Fruit fly (Drosophila melanogaster) Kc167 (cell line): ENCODE measurements around the gene PRL-1.

Experiments
- Myc ChIP-seq: fragments of >200 bp; optimal IDR thresholded peaks from 2 replicates; lab custom pipeline; 2017; ENCODE audit warnings: missing external identifiers
- Sin3A ChIP-seq: fragments of >200 bp; optimal IDR thresholded peaks from 2 replicates; lab custom pipeline; 2018; ENCODE audit warnings: missing external identifiers
- h ChIP-seq: fragments of >200 bp; optimal IDR thresholded peaks from 3 replicates; lab custom pipeline; 2018; ENCODE audit warnings: missing external identifiers
- insv ChIP-seq: fragments of >200 bp; optimal IDR thresholded peaks from 3 replicates; lab custom pipeline; 2018; ENCODE audit warnings: missing external identifiers
- psq ChIP-seq: fragments of >200 bp; optimal IDR thresholded peaks from 2 replicates; lab custom pipeline; 2017; ENCODE audit warnings: missing external identifiers
- ttk ChIP-seq: sonication (Bioruptor generic); optimal IDR thresholded peaks from 2 replicates; lab custom pipeline; 2017; ENCODE audit warnings: missing external identifiers

PRL-1 gene

DNA sequence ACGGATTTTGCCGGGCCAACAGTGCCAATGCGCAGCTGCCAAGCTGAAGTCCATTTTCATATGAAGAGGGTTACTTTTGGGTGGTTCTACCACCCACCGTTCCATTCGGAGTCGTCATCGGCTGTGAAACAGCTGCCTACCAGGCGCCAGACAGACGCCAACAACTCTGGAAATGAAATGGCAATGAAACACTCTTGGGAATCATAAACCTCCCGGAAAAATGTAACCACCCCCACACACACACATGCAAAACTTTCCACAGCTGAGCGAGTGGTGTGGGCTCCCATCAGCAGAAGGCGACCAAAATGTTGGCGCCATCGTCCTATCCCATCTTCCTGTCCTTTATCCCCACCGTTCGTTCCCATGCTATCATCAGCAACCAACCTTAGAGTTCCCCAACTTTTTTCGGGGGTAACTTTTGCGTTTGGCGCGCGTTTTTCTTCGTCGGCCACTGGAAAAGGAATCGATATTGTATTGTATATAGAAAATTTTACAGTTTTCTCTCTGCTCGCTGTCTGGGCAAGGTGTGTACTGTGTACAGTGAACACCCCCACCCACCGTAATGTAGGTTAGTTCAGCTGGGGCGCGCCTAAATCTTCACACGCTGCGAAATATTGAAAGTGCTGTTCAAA, 17.9 kb upstream of the PRL-1 start:
- no peak for TF ChIP-seq psq (lab: Kevin White, UChicago)
- TF ChIP-seq h: no peak
- TF ChIP-seq Myc (lab: Kevin White, UChicago): no peak
- no peak for TF ChIP-seq Sin3A (lab: Kevin White, UChicago)
- TF ChIP-seq insv (lab: Kevin White, UChicago): no peak
- TF ChIP-seq ttk: no peak

DNA sequence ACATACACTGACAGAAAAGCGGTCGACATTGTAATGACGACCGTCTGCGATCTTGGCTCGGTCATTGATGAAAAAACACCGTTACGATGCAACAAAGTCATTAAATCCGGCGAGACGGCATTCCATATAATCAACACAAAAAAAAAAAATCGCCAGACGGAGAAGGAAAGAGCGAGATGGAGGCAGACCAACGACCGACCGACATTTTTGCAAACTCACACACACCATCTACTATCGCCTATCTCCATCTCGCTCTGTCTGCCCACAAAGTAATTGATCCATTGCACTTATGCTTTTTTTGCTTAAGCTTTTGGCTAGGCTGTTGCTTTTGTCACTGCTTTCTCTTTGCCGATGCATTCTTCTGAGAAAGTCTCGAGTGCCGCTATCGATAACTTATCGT, 16.7 kb upstream of the PRL-1 start:
- no peak for TF ChIP-seq h
- TF ChIP-seq Myc (lab: Kevin White, UChicago): no peak
- TF ChIP-seq insv (lab: Kevin White, UChicago): no peak
- no peak for TF ChIP-seq Sin3A (lab: Kevin White, UChicago)
- no peak for TF ChIP-seq psq (lab: Kevin White, UChicago)
- TF ChIP-seq ttk: no peak

DNA sequence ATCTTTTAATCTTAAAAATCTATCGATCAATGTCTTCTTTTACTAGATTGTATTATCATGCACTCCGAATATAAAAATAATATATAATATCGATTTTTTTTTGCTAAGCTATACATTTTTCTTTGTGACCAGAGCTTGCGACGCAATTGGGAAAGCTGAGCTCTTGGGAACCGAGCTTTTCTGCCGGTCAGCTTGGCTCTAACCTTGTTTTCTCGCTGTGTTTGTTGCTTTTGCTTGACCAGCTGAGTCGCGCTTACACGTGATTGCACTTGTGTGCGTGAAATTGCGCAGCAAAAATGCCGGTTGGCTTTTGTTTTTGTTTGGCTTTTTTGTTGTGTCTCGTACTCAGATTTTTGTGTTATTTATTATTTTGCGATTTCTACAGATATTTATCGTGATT, 16.0 kb upstream of the PRL-1 start:
- no peak for TF ChIP-seq Sin3A (lab: Kevin White, UChicago)
- TF ChIP-seq insv (lab: Kevin White, UChicago): no peak
- TF ChIP-seq h: no peak
- no peak for TF ChIP-seq psq (lab: Kevin White, UChicago)

DNA sequence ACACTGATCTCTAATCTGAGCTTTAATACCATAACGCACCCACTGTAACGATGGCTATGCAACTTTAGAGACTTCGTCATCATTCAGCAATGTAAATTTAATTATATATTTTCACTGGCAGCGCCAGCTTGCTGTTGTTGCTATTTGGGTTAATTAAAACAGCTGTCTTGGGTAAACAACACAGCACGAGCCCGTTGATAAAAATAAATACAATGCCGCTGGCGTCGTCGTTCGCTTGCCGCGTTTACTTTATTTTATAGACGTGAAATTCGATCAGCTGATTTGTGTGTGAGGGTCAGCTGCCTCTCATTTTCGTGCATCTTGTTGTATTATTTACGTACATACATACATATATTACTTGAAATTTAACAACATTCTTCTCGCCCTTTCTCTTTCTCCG, 15.3 kb upstream of the PRL-1 start:
- no peak for TF ChIP-seq Sin3A (lab: Kevin White, UChicago)
- no peak for TF ChIP-seq h
- no peak for TF ChIP-seq Myc (lab: Kevin White, UChicago)
- TF ChIP-seq insv (lab: Kevin White, UChicago): no peak
- no peak for TF ChIP-seq psq (lab: Kevin White, UChicago)

DNA sequence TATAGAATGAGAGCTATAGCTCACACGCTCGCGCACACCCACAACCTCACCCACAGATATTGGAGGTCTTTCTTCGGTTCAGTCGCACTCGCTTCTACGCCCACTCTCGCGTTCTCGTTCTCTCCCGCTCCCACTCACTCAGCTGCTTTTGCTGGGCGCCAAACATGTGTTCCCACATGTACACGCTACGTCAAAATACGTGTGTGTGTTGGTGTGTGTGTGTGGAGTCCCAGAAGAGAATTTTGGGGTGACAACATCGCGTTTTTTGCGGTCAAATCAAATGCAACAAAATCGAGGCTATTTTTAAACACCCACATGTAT, 14.0 kb upstream of the PRL-1 start:
- TF ChIP-seq Sin3A (lab: Kevin White, UChicago): no peak
- TF ChIP-seq ttk: no peak
- no peak for TF ChIP-seq Myc (lab: Kevin White, UChicago)
- no peak for TF ChIP-seq psq (lab: Kevin White, UChicago)

DNA sequence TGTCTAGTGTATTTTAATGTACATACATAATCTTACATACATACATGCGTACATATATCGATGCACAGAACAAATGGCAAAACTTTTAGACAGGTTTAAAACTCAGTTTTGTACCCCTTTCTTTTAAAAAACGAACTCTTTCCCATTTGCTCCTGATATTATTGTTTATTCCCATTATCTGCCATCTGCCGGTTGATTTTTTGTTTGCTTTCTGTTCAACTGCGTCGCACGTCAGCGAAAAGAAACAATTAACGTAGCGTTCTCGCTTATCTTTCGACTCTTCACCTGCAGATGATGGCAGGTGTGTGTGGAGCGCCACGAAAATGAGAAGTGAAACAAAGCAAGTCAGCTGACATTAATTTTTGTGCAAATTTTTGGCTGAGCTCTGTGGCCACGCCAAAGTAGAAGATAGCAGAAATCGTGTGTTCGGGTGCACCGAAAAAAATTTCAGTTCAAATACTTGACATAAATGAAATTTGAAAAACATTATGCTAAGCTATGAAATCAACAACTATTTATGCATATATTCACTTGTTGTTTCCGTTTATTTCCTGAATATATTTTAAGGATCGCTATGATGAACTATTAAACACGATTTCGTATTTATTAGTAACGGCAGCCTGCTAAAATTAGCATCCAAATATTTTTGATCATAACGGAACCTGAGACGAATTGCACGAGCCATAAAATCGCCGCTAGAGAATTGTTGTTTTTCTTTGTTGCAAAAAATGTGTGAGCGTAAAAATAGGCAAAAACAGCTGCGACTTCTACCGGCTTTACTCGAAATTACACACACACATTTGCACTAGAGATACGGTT, 13.5 kb upstream of the PRL-1 start:
- TF ChIP-seq Sin3A (lab: Kevin White, UChicago) (no peak), Myc (lab: Kevin White, UChicago) (no peak), psq (lab: Kevin White, UChicago) (no peak), insv (lab: Kevin White, UChicago) (no peak), ttk (no peak), h (no peak)

DNA sequence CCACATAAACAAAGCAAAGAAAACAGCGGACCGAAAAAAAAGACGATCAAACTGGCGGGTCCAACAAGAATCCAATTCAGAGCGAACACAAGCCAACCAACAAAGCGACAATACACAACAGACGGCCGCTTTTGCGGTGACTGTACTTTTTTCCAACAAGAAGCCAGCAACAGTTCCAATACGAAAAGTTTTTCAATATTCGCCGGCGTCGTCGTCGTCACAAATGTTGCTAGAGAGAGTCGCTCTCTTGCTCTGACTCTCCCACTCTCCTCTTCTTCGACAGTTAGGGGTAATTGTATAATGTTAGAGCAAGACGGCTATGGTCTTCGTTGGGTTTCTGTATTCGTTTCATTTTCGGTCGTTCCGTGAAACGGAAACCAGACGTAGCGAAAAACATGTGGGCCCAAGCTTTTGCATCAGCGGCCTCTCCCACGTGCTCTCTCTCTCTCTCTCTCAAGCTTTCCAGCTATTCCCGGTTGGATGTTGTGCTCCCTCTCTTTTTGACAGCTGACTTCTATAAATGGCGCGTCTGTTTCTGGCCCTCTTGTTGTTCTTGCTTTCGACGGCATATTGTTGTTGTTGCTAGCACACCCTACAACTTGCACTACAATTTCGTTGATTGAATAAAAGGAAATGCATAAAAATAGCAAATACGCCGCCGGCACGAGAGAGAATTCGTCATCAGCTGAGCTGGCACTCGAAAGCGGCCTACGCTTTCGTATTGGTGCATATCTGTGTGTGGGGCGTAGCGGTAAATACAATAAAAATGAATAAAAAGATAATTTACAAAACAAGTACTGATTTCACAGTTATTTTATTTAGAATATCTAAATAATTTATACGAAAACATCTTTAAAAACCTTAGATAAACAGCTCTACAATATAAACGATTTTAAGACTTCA, 12.1 kb upstream of the PRL-1 start:
- no peak for TF ChIP-seq Myc (lab: Kevin White, UChicago)
- TF ChIP-seq Sin3A (lab: Kevin White, UChicago): no peak
- TF ChIP-seq psq (lab: Kevin White, UChicago): no peak
- TF ChIP-seq insv (lab: Kevin White, UChicago): no peak
- no peak for TF ChIP-seq ttk
- TF ChIP-seq h: no peak

DNA sequence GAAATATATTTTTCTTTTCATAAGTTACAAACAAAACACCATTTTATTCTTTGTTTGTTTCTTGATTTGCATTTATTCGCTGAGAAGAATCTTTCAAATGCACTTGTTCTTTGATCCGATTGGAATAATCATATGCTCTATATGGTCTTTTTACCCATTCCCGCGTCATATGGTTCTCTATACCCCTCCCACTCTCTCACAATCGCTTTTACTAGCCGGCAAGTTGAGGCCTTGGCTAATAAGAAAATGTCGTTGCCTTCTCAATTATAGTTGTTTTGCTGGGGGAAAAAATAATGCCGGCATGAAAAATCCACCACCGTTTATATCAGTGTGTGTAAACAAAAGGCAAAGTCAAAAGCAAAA, 11.4 kb upstream of the PRL-1 start:
- no peak for TF ChIP-seq insv (lab: Kevin White, UChicago)
- TF ChIP-seq psq (lab: Kevin White, UChicago): no peak
- TF ChIP-seq Myc (lab: Kevin White, UChicago): no peak

DNA sequence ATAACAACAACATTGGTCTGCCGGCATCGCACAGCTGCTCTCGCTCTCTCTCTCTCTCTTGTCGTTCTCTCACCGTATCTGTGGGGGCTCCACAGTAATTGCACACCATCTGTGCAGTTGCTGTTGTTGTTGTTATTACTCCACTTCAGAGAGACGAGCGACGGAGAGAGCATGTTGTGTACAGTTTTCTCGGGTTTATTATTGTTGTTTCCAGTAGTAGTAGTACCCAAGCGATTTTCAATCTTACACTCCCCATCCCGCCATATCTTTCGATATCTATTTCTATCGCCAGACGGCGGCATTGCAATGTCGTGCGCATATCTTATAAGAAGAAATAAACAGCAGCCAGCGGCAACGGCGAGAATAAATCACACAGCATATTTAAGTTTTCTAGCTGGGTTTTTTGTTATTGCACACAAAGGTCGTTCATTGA, 10.7 kb upstream of the PRL-1 start:
- TF ChIP-seq Sin3A (lab: Kevin White, UChicago) (no peak), psq (lab: Kevin White, UChicago) (no peak), insv (lab: Kevin White, UChicago) (no peak), ttk (no peak), Myc (lab: Kevin White, UChicago) (no peak), h (no peak)

DNA sequence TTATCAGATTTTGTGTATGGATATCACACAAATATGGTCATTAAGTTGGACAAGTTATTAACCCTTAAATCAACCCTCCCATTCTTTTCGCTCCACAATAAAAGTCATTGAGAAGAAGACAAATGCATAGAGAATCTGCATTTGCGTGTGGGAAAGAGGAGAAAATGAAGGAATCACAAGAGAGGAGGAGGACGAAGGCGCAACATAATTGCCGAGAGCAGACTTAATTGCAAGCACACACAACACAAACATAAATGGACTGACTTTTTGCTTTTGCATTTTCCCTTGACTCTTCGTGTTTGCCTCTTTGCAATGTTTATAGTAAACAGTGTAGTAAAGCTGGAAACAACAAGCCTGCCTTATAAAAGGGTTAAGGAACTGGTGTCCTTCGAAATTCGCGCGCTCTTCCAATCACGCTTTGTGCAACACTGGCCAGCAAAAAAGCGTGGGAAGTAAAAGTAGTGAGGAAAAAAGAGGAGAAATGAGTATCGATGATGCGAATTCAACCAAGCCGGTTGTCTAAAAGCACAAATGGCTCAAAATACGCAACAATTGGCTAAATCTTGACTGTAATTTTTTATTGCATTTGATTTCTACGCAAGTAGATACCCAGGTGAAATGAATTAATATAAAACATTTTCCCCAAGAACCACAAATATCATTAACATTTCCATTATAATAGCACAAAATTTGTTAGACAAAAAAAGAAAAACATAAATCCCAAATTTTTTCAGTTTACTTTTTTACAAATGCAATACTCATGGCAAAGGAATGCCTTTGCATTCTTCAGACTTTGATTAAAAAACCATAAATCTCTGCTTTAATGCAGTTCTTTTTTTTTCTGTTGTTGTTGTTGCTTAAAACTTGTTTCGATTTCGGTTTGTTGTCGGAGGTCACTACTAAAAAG, 10.0 kb upstream of the PRL-1 start:
- TF ChIP-seq insv (lab: Kevin White, UChicago) (no peak), Sin3A (lab: Kevin White, UChicago) (no peak), Myc (lab: Kevin White, UChicago) (no peak), h (no peak), psq (lab: Kevin White, UChicago) (no peak), ttk (no peak)

DNA sequence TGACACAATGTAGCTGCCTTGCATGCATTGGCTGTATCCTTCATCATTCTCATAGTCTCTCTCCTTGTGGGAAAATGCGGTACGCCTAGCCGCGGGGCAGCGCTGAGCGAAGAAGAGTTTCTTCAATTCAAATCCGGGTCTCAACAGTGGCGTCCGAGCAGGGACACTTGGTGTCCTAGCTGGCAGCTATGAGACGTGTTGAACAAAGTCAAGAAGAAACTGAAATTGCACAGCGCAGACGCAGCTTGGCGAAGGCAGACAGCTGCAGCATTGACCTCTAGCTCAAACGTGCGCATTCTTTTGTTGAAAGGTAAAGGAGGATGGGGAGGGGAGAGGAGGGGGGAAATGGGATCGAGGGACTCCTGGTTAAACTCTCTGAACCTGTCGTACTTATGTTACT, 6.3 kb upstream of the PRL-1 start:
- no peak for TF ChIP-seq ttk
- TF ChIP-seq Sin3A (lab: Kevin White, UChicago): no peak
- TF ChIP-seq Myc (lab: Kevin White, UChicago): no peak
- no peak for TF ChIP-seq insv (lab: Kevin White, UChicago)
- no peak for TF ChIP-seq h
- no peak for TF ChIP-seq psq (lab: Kevin White, UChicago)
